Worm (Caenorhabditis elegans): Measurements from ENCODE around the gene F10C2.4.

DNA sequence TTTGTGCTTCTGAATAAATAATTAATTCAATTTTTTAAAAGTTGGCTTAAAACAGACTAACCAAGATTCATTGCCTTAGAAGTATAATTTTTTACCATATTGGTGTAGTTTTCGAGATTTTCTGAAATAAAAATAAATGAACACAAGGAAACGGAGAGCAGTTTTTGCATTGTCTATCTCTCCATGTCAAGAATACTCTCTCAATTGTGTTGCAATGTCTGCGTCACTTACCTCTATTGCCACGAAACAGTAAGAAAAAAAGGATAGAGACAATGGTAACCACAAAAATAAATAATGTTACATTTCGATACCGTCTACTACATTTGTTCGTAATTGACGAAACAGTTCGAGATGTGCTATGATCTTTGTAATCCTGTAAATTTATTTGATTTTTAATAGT, 41.6 kb downstream of the F10C2.4 start, which contains the start of gene R07B7.10:
- TF ChIP-seq hlh-12 (tag; optimal IDR thresholded peaks at IDR 0.05) (no peak), ama-1 (optimal IDR thresholded peaks at IDR 0.05) (no peak), ama-1 (GFP tag; optimal IDR thresholded peaks at IDR 0.05) (no peak), atf-7 (tag; optimal IDR thresholded peaks at IDR 0.05) (no peak), unc-62 (GFP tag; optimal IDR thresholded peaks at IDR 0.05) (no peak), mcd-1 (GFP tag; IDR thresholded peaks at IDR 0.05) (no peak), ets-4 (GFP tag; optimal IDR thresholded peaks at IDR 0.05) (no peak), madf-8 (GFP tag; conservative IDR thresholded peaks at IDR 0.05) (no peak)

Measured in whole organism, young adult.